Worm (Caenorhabditis elegans) whole organism, late embryonic: Measurements from ENCODE around the gene yap-1.

Experiments
- C08G9.2 ChIP-seq: sonication (generic microtip); optimal IDR thresholded peaks from 2 replicates; lab custom pipeline; 2016; ENCODE audit warnings: mild to moderate bottlenecking, missing genetic modification characterization, moderate library complexity, missing compliant biosample characterization
- C38D4.7 ChIP-seq: fragments of 200-800 bp; sonication (Bioruptor generic); optimal IDR thresholded peaks from 2 replicates; lab custom pipeline; 2018; ENCODE audit warnings: mild to moderate bottlenecking, missing genetic modification characterization, moderate library complexity, missing compliant biosample characterization
- K02D7.2 ChIP-seq: sonication (generic microtip); optimal IDR thresholded peaks from 2 replicates; lab custom pipeline; 2017; ENCODE audit warnings: mild to moderate bottlenecking, missing genetic modification characterization, missing compliant biosample characterization
- K09A11.1 ChIP-seq: sonication (generic microtip); optimal IDR thresholded peaks from 2 replicates; lab custom pipeline; 2017; ENCODE audit warnings: antibody characterized with exemption, mild to moderate bottlenecking, missing genetic modification characterization, missing compliant biosample characterization; ENCODE audit not compliant: insufficient read depth
- T23F11.4 ChIP-seq: fragments of 200-800 bp; sonication (Bioruptor generic); optimal IDR thresholded peaks from 2 replicates; lab custom pipeline; 2018; ENCODE audit warnings: mild to moderate bottlenecking, missing genetic modification characterization, missing compliant biosample characterization
- ceh-31 ChIP-seq: sonication (generic microtip); optimal IDR thresholded peaks from 2 replicates; lab custom pipeline; 2016; ENCODE audit warnings: missing genetic modification characterization, missing compliant biosample characterization
- ceh-6 ChIP-seq: fragments of 200-800 bp; sonication (Bioruptor generic); optimal IDR thresholded peaks from 2 replicates; lab custom pipeline; 2018; ENCODE audit warnings: mild to moderate bottlenecking, missing genetic modification characterization, missing compliant biosample characterization
- che-1 ChIP-seq: sonication (generic microtip); optimal IDR thresholded peaks from 2 replicates; lab custom pipeline; 2016; ENCODE audit warnings: mild to moderate bottlenecking, missing genetic modification characterization, missing compliant biosample characterization
- dmd-4 ChIP-seq: sonication (generic microtip); optimal IDR thresholded peaks from 2 replicates; lab custom pipeline; 2016; ENCODE audit warnings: borderline replicate concordance, missing genetic modification characterization, missing compliant biosample characterization
- elt-4 ChIP-seq: sonication (generic microtip); optimal IDR thresholded peaks from 2 replicates; lab custom pipeline; 2016; ENCODE audit warnings: missing genetic modification characterization, missing compliant biosample characterization
- fkh-6 ChIP-seq: sonication (generic microtip); optimal IDR thresholded peaks from 2 replicates; lab custom pipeline; 2016; ENCODE audit warnings: missing genetic modification characterization, missing compliant biosample characterization
- gmeb-2 ChIP-seq: sonication (generic microtip); optimal IDR thresholded peaks from 2 replicates; lab custom pipeline; 2016; ENCODE audit warnings: missing genetic modification characterization, inconsistent platforms, missing compliant biosample characterization
- hlh-30 ChIP-seq: sonication (generic microtip); optimal IDR thresholded peaks from 2 replicates; lab custom pipeline; 2017; ENCODE audit warnings: antibody characterized with exemption, missing genetic modification characterization, missing compliant biosample characterization; ENCODE audit not compliant: insufficient read depth
- hlh-6 ChIP-seq: sonication (generic microtip); optimal IDR thresholded peaks from 2 replicates; lab custom pipeline; 2016; ENCODE audit warnings: missing genotype, missing genetic modification characterization, missing compliant biosample characterization
- mec-3 ChIP-seq: sonication (generic microtip); optimal IDR thresholded peaks from 2 replicates; lab custom pipeline; 2016; ENCODE audit warnings: borderline replicate concordance, missing genetic modification characterization, missing compliant biosample characterization
- nhr-11 ChIP-seq: fragments of 150-350 bp; optimal IDR thresholded peaks from 2 replicates; lab custom pipeline; 2014; ENCODE audit warnings: missing biosample characterization, missing genetic modification characterization
- pag-3 ChIP-seq: sonication (generic microtip); optimal IDR thresholded peaks from 2 replicates; lab custom pipeline; 2016; ENCODE audit warnings: missing compliant biosample characterization, missing genetic modification characterization, borderline replicate concordance
- pax-1 ChIP-seq: fragments of 150-350 bp; optimal IDR thresholded peaks from 2 replicates; lab custom pipeline; 2014; ENCODE audit warnings: missing biosample characterization, missing genetic modification characterization
- pha-4 ChIP-seq: fragments of 150-350 bp; optimal IDR thresholded peaks from 2 replicates; lab custom pipeline; 2018; ENCODE audit warnings: missing biosample characterization, missing genetic modification reagents, missing genetic modification characterization
- pqm-1 ChIP-seq: sonication (generic microtip); optimal IDR thresholded peaks from 2 replicates; lab custom pipeline; 2016; ENCODE audit warnings: missing genetic modification characterization, missing compliant biosample characterization
- pros-1 ChIP-seq: fragments of 150-350 bp; optimal IDR thresholded peaks from 2 replicates; lab custom pipeline; 2014; ENCODE audit warnings: missing biosample characterization, missing genetic modification reagents, missing genetic modification characterization
- ref-2 ChIP-seq: sonication (generic microtip); optimal IDR thresholded peaks from 2 replicates; lab custom pipeline; 2016; ENCODE audit warnings: missing genetic modification characterization, missing compliant biosample characterization
- sox-4 ChIP-seq: sonication (generic microtip); optimal IDR thresholded peaks from 2 replicates; lab custom pipeline; 2017; ENCODE audit warnings: mild to moderate bottlenecking, missing genetic modification characterization, inconsistent platforms, missing compliant biosample characterization
- tbx-2 ChIP-seq: sonication (generic microtip); optimal IDR thresholded peaks from 2 replicates; lab custom pipeline; 2016; ENCODE audit warnings: missing genetic modification characterization, missing compliant biosample characterization
- unc-86 ChIP-seq: sonication (generic microtip); optimal IDR thresholded peaks from 2 replicates; lab custom pipeline; 2016; ENCODE audit warnings: missing genetic modification characterization, missing compliant biosample characterization
- zip-5 ChIP-seq: sonication (generic microtip); optimal IDR thresholded peaks from 2 replicates; lab custom pipeline; 2016; ENCODE audit warnings: missing genetic modification characterization, missing compliant biosample characterization

The yap-1 gene

ce11 chrX:10731837-10732236 is 40.1 kb downstream of the yap-1 start:
- TF ChIP-seq ref-2 (tag; lab: Kevin White, UChicago), result no peak
- no peak for TF ChIP-seq pha-4 (tag; lab: Kevin White, UChicago)
- no peak for TF ChIP-seq C08G9.2 (tag; lab: Kevin White, UChicago)
- TF ChIP-seq mec-3 (tag; lab: Kevin White, UChicago), result no peak
- no peak for TF ChIP-seq che-1 (tag; lab: Kevin White, UChicago)
- TF ChIP-seq pros-1 (tag; lab: Kevin White, UChicago), result no peak
- no peak for TF ChIP-seq K09A11.1 (tag; lab: Kevin White, UChicago)
- TF ChIP-seq pax-1 (tag; lab: Kevin White, UChicago), result no peak
- TF ChIP-seq sox-4 (tag; lab: Kevin White, UChicago), result no peak
- TF ChIP-seq ceh-6 (GFP tag; lab: Kevin White, UChicago), result no peak

ce11 chrX:10734026-10734425 is 42.3 kb downstream of the yap-1 start, which contains the start of gene egl-36:
egl-36 (plus strand) TSS chrX:10734326.
- TF ChIP-seq K02D7.2 (tag; lab: Kevin White, UChicago) (no peak), nhr-11 (tag; lab: Kevin White, UChicago) (no peak), T23F11.4 (GFP tag; lab: Kevin White, UChicago) (no peak), hlh-30 (no peak), fkh-6 (tag; lab: Kevin White, UChicago) (no peak), C38D4.7 (GFP tag; lab: Kevin White, UChicago) (no peak), tbx-2 (tag; lab: Kevin White, UChicago) (no peak), elt-4 (tag; lab: Kevin White, UChicago) (no peak), dmd-4 (no peak), hlh-6 (tag; lab: Kevin White, UChicago) (no peak), ceh-31 (no peak), zip-5 (no peak), unc-86 (tag; lab: Kevin White, UChicago) (no peak), pag-3 (tag; lab: Kevin White, UChicago) (no peak), pqm-1 (tag; lab: Kevin White, UChicago) (no peak), ceh-6 (GFP tag; lab: Kevin White, UChicago) (no peak), gmeb-2 (tag; lab: Kevin White, UChicago) (no peak)
- TF ChIP-seq, all 69 proteins: peak for 0
